Worm (Caenorhabditis elegans): ENCODE measurements around the gene F07G11.3.

- no peak for TF ChIP-seq tab-1 (GFP tag; IDR thresholded peaks at IDR 0.05)
- TF ChIP-seq T22C8.4 (GFP tag; IDR thresholded peaks at IDR 0.05), result no peak
- TF ChIP-seq klf-2 (GFP tag; conservative IDR thresholded peaks at IDR 0.05), result no peak
- no peak for TF ChIP-seq ztf-23 (GFP tag; IDR thresholded peaks at IDR 0.05)
- TF ChIP-seq flt-1 (GFP tag; IDR thresholded peaks at IDR 0.05), result no peak
- TF ChIP-seq cog-1 (tag; optimal IDR thresholded peaks at IDR 0.05), result no peak
- TF ChIP-seq ref-1 (GFP tag; conservative IDR thresholded peaks at IDR 0.05), result no peak
- TF ChIP-seq ztf-29 (GFP tag; IDR thresholded peaks at IDR 0.05), result no peak
- TF ChIP-seq med-1 (GFP tag; optimal IDR thresholded peaks at IDR 0.05; ENCODE audit: insufficient read depth), result no peak
Observed at ce11 chrV:7326928-7327327, 28.4 kb downstream of the F07G11.3 start, which contains the start of gene F10G2.4.

Data from whole organism, midembryonic.